Worm (Caenorhabditis elegans): ENCODE data around the gene ulp-4.

ulp-4 gene

DNA sequence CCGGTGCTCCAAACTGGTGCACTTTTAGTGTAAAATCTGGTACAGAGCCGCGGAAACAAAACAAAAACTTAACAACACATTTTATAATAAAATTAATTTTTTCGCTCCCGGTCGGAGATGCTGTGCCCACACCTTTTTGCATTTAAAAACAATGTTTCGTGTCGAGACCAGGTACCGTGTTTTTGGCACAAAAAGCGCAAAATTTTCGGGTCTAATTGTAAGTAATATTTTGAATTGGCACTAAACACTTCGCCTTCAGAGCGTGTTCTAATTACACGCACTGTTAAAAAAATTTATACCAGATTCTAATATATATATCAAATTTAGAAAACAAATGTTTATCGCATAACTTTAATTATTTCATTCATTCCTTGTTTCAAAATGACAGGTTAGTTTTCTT is 51.7 kb downstream of the ulp-4 start, which contains the start of gene dylt-3:
Gene dylt-3, plus strand, starts transcription at position 301 of the 400 bp plus-strand sequence.
- no peak for TF ChIP-seq jun-1 (tag; optimal IDR thresholded peaks at IDR 0.05)
- TF ChIP-seq nhr-28 (tag; optimal IDR thresholded peaks at IDR 0.05) = no peak
